Worm (Caenorhabditis elegans) whole organism, L2 larva: ENCODE data around the gene rps-8.

Experiments
- R02D3.7 ChIP-seq: fragments of 150-350 bp; optimal IDR thresholded peaks from 2 replicates; lab custom pipeline; 2014; ENCODE audit warnings: missing biosample characterization, missing genetic modification characterization
- ZK546.5 ChIP-seq: sonication (generic microtip); optimal IDR thresholded peaks from 2 replicates; lab custom pipeline; 2017; ENCODE audit warnings: missing biosample characterization, missing genetic modification characterization
- aly-2 ChIP-seq: fragments of 150-350 bp; optimal IDR thresholded peaks from 2 replicates; lab custom pipeline; 2014; ENCODE audit warnings: missing biosample characterization, missing genetic modification characterization
- ceh-16 ChIP-seq: fragments of 150-350 bp; optimal IDR thresholded peaks from 2 replicates; lab custom pipeline; 2014; ENCODE audit warnings: missing biosample characterization, missing genetic modification characterization
- gmeb-1 ChIP-seq: fragments of 150-350 bp; optimal IDR thresholded peaks from 2 replicates; lab custom pipeline; 2014; ENCODE audit warnings: missing biosample characterization, missing genetic modification characterization
- lin-39 ChIP-seq: fragments of 150-350 bp; optimal IDR thresholded peaks from 2 replicates; lab custom pipeline; 2014; ENCODE audit warnings: missing biosample characterization, missing genetic modification reagents, missing genetic modification characterization
- nhr-11 ChIP-seq: fragments of 150-350 bp; optimal IDR thresholded peaks from 2 replicates; lab custom pipeline; 2014; ENCODE audit warnings: missing biosample characterization, missing genetic modification characterization
- nhr-77 ChIP-seq: fragments of 150-350 bp; optimal IDR thresholded peaks from 2 replicates; lab custom pipeline; 2014; ENCODE audit warnings: missing biosample characterization, missing genetic modification characterization
- skn-1 ChIP-seq: sonication (generic microtip); optimal IDR thresholded peaks from 2 replicates; lab custom pipeline; 2017; ENCODE audit warnings: missing biosample characterization, missing genetic modification characterization
- sma-3 ChIP-seq: sonication (generic microtip); optimal IDR thresholded peaks from 2 replicates; lab custom pipeline; 2016; ENCODE audit warnings: missing genetic modification reagents, missing genetic modification characterization, missing compliant biosample characterization
- snpc-4 ChIP-seq: fragments of 150-350 bp; optimal IDR thresholded peaks from 2 replicates; lab custom pipeline; 2014; ENCODE audit warnings: missing biosample characterization, missing genetic modification characterization
- unc-39 ChIP-seq: fragments of 150-350 bp; optimal IDR thresholded peaks from 2 replicates; lab custom pipeline; 2014; ENCODE audit warnings: missing biosample characterization, missing genetic modification characterization
- unc-62 ChIP-seq: fragments of 150-350 bp; optimal IDR thresholded peaks from 2 replicates; lab custom pipeline; 2014; ENCODE audit warnings: missing biosample characterization, missing genetic modification reagents, missing genetic modification characterization

ce11 chrIV:7308974-7309373 is 4.7 kb downstream of the rps-8 start, which contains the start of gene F42C5.6:
- TF ChIP-seq ceh-16 (tag; lab: Kevin White, UChicago) (no peak), lin-39 (tag; lab: Kevin White, UChicago) (no peak), skn-1 (tag; lab: Kevin White, UChicago) (no peak), ZK546.5 (tag; lab: Kevin White, UChicago) (no peak), gmeb-1 (tag; lab: Kevin White, UChicago) (no peak), aly-2 (tag; lab: Kevin White, UChicago) (no peak), unc-39 (tag; lab: Kevin White, UChicago) (no peak), sma-3 (GFP tag; lab: Kevin White, UChicago) (no peak), snpc-4 (no peak), nhr-11 (tag; lab: Kevin White, UChicago) (no peak), unc-62 (no peak), R02D3.7 (tag; lab: Kevin White, UChicago) (no peak), nhr-77 (tag; lab: Kevin White, UChicago) (no peak)
